Worm (Caenorhabditis elegans) whole organism, early embryonic: ENCODE results near the gene nhr-18.

Experiments used
- B0310.2 ChIP-seq: sonication (generic microtip); optimal IDR thresholded peaks from 2 replicates; lab custom pipeline; 2016; ENCODE audit warnings: mild to moderate bottlenecking, missing genetic modification characterization, missing compliant biosample characterization
- F13C5.2 ChIP-seq: sonication (generic microtip); optimal IDR thresholded peaks from 2 replicates; lab custom pipeline; 2017; ENCODE audit warnings: mild to moderate bottlenecking, missing genetic modification characterization, inconsistent platforms, missing compliant biosample characterization
- aly-1 ChIP-seq: sonication (generic microtip); optimal IDR thresholded peaks from 2 replicates; lab custom pipeline; 2016; ENCODE audit warnings: missing genetic modification characterization, missing compliant biosample characterization
- ama-1 ChIP-seq: fragments of 150-350 bp; optimal IDR thresholded peaks from 2 replicates; lab custom pipeline; 2014
- ceh-13 ChIP-seq: fragments of 200-800 bp; sonication (Bioruptor generic); optimal IDR thresholded peaks from 2 replicates; lab custom pipeline; 2018; ENCODE audit warnings: mild to moderate bottlenecking, missing genetic modification characterization, missing compliant biosample characterization
- ceh-36 ChIP-seq: sonication (generic microtip); optimal IDR thresholded peaks from 2 replicates; lab custom pipeline; 2016; ENCODE audit warnings: missing genetic modification characterization, inconsistent platforms, missing compliant biosample characterization
- ets-7 ChIP-seq: sonication (generic microtip); optimal IDR thresholded peaks from 2 replicates; lab custom pipeline; 2016; ENCODE audit warnings: missing genotype, missing genetic modification characterization, missing compliant biosample characterization
- flt-1 ChIP-seq: fragments of 200-800 bp; sonication (Bioruptor generic); IDR thresholded peaks from 2 replicates; pipeline ENCODE4 v1.3.6; 2022; ENCODE audit warnings: missing genetic modification characterization, missing compliant biosample characterization
- hmbx-1 ChIP-seq: sonication (generic microtip); optimal IDR thresholded peaks from 2 replicates; lab custom pipeline; 2016; ENCODE audit warnings: mild to moderate bottlenecking, missing genetic modification characterization, missing compliant biosample characterization
- hmg-4 ChIP-seq: fragments of 200-800 bp; sonication (Bioruptor generic); optimal IDR thresholded peaks from 2 replicates; lab custom pipeline; 2018; ENCODE audit warnings: mild to moderate bottlenecking, missing genetic modification characterization, missing compliant biosample characterization
- hnd-1 ChIP-seq: sonication (generic microtip); optimal IDR thresholded peaks from 2 replicates; lab custom pipeline; 2016; ENCODE audit warnings: missing genetic modification characterization, missing compliant biosample characterization
- pes-1 ChIP-seq: fragments of 200-800 bp; sonication (Bioruptor generic); IDR thresholded peaks from 2 replicates; pipeline ENCODE4 v1.3.6; 2022; ENCODE audit warnings: missing genetic modification reagents, missing genetic modification characterization, missing compliant biosample characterization
- scrt-1 ChIP-seq: fragments of 200-800 bp; sonication (Bioruptor generic); IDR thresholded peaks from 2 replicates; pipeline ENCODE4 v1.3.6; 2022; ENCODE audit warnings: missing genetic modification characterization, missing compliant biosample characterization
- sea-1 ChIP-seq: fragments of 200-800 bp; sonication (Bioruptor generic); conservative IDR thresholded peaks from 2 replicates; pipeline ENCODE4 v1.3.6; 2022; ENCODE audit warnings: missing genetic modification characterization, missing compliant biosample characterization
- tbx-11 ChIP-seq: fragments of 200-800 bp; sonication (Bioruptor generic); IDR thresholded peaks from 2 replicates; pipeline ENCODE4 v1.3.6; 2022; ENCODE audit warnings: missing genetic modification characterization, missing compliant biosample characterization
- tbx-37 ChIP-seq: fragments of 200-800 bp; sonication (Bioruptor generic); conservative IDR thresholded peaks from 2 replicates; pipeline ENCODE4 v1.3.6; 2022; ENCODE audit warnings: missing genetic modification reagents, missing genetic modification characterization, missing compliant biosample characterization
- tra-4 ChIP-seq: sonication (generic microtip); optimal IDR thresholded peaks from 2 replicates; lab custom pipeline; 2017; ENCODE audit warnings: missing genetic modification characterization, missing compliant biosample characterization

nhr-18 gene

DNA sequence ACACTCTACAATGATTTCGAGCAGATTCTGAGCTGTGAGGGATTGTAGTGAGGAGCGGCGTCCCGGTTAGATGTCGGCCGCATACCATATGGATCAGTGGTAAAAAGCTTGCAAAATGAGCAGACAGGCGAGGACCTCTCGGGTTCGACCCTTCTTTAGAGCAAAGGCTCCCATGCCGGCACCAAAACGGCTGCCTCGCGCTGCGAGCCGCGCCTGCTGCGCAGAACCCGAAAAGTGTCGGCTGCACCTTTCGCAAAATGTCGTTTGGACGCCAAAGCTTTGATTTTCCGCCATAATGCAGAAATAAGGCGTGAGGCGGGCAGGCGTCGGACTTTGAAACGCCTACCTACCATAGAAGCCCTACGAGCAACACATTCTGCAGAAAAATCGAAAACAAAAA is 36.6 kb upstream of the nhr-18 start:
- no peak for TF ChIP-seq tbx-11 (GFP tag; lab: Robert Waterston, UW)
- TF ChIP-seq B0310.2 (tag; lab: Kevin White, UChicago) = no peak
- no peak for TF ChIP-seq scrt-1
- TF ChIP-seq hmbx-1 = no peak
- TF ChIP-seq ets-7 (tag; lab: Kevin White, UChicago) = no peak
- TF ChIP-seq sea-1 (GFP tag; lab: Robert Waterston, UW) = no peak
- no peak for TF ChIP-seq ama-1 (lab: Kevin White, UChicago)
- TF ChIP-seq ceh-13 (GFP tag; lab: Kevin White, UChicago) = no peak
- no peak for TF ChIP-seq F13C5.2 (tag; lab: Kevin White, UChicago)
- TF ChIP-seq flt-1 (GFP tag; lab: Robert Waterston, UW) = no peak
- no peak for TF ChIP-seq hmg-4 (GFP tag; lab: Kevin White, UChicago)

ce11 chrV:2191122-2191521 is 35.9 kb upstream of the nhr-18 start, which contains the start of gene srbc-42:
srbc-42 (minus strand) TSS chrV:2191222.
- TF ChIP-seq aly-1 (no peak), ama-1 (lab: Kevin White, UChicago) (no peak), scrt-1 (no peak), tbx-37 (no peak), F13C5.2 (tag; lab: Kevin White, UChicago) (no peak), flt-1 (GFP tag; lab: Robert Waterston, UW) (no peak), pes-1 (no peak), hmbx-1 (no peak), B0310.2 (tag; lab: Kevin White, UChicago) (no peak), tra-4 (tag; lab: Kevin White, UChicago) (no peak), ceh-13 (GFP tag; lab: Kevin White, UChicago) (no peak), sea-1 (GFP tag; lab: Robert Waterston, UW) (no peak)

DNA sequence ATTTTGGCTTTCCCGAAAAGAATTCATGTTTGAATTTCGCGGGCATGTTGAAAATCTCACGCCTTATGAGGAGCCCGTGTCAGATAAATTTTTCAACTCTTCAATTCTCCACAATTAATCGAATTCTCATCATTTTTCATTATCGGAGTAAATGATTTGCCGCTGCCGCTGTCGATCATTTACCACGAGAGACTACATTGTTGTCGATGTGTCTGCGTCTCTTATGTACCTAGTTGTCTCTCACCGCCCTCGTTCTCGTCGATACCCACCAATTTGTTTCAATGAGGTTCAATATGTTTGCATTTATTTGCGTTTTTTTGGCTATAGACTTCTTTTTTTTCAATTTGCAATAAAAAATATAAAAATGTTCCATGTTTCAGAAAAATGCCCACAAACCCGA is 34.9 kb upstream of the nhr-18 start, which contains the start of gene nhr-13:
TSS of gene nhr-13 (plus strand) at position 369 of the 400 bp plus-strand sequence.
- no peak for TF ChIP-seq hnd-1 (tag; lab: Kevin White, UChicago)
- no peak for TF ChIP-seq tra-4 (tag; lab: Kevin White, UChicago)
- no peak for TF ChIP-seq ceh-36
- no peak for TF ChIP-seq ceh-13 (GFP tag; lab: Kevin White, UChicago)
- no peak for TF ChIP-seq pes-1

DNA sequence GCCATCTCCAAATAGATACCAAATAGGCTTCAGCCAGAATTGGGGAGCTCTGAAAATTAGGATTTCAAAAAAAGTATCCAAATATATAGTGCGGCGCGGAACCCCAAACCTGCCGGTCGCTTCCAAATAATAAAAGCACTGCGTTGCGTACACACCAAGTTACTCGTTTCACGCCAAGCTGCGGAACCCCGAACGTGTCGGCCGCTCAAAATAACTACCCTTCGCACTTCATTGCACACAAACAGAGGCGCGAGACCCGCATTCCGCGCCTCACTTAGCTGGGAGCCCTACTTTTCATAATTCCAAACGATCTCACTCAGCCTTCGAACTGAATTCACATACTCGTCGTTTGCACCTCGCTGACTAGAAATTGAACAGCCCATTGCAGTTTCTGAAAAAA is 27.4 kb upstream of the nhr-18 start:
- TF ChIP-seq sea-1 (GFP tag; lab: Robert Waterston, UW) (no peak), aly-1 (no peak), tra-4 (tag; lab: Kevin White, UChicago) (no peak), B0310.2 (tag; lab: Kevin White, UChicago) (no peak), F13C5.2 (tag; lab: Kevin White, UChicago) (no peak), tbx-37 (no peak), hnd-1 (tag; lab: Kevin White, UChicago) (no peak), hmg-4 (GFP tag; lab: Kevin White, UChicago) (no peak), flt-1 (GFP tag; lab: Robert Waterston, UW) (no peak), pes-1 (no peak), hmbx-1 (no peak), tbx-11 (GFP tag; lab: Robert Waterston, UW) (no peak), ets-7 (tag; lab: Kevin White, UChicago) (no peak), ama-1 (lab: Kevin White, UChicago) (no peak), ceh-36 (no peak), ceh-13 (GFP tag; lab: Kevin White, UChicago) (no peak), scrt-1 (no peak)

- TF ChIP-seq tbx-37 (no peak), tbx-11 (GFP tag; lab: Robert Waterston, UW) (no peak), tra-4 (tag; lab: Kevin White, UChicago) (no peak), ama-1 (lab: Kevin White, UChicago) (no peak), hnd-1 (tag; lab: Kevin White, UChicago) (no peak), flt-1 (GFP tag; lab: Robert Waterston, UW) (no peak), hmg-4 (GFP tag; lab: Kevin White, UChicago) (no peak), aly-1 (no peak), scrt-1 (no peak), ceh-13 (GFP tag; lab: Kevin White, UChicago) (no peak), B0310.2 (tag; lab: Kevin White, UChicago) (no peak), ceh-36 (no peak), pes-1 (no peak), F13C5.2 (tag; lab: Kevin White, UChicago) (no peak), sea-1 (GFP tag; lab: Robert Waterston, UW) (no peak), hmbx-1 (no peak)
Observed at ce11 chrV:2200402-2200801, 26.6 kb upstream of the nhr-18 start.

DNA sequence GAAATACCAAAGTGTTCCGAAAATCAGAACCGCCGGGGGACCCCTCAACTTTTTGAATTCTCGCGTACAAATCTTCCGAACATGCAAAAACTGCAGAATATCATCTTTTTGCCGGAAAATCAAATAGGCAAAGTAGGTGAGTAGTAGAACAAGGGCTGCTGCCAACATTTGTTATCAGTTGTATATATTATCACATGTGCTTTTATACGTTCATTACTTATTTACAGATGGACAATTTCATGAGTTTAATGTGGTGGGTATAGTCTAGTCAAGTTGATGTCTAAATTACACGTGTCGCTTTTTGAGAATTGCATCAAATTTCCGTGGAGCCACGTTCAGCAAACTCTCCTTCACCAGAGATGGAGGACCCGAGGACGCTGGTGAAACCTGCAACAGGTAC is 25.8 kb upstream of the nhr-18 start, which contains the start of gene cyp-32B1:
TSS of gene cyp-32B1 (minus strand) at position 176 of the 400 bp plus-strand sequence.
- TF ChIP-seq ets-7 (tag; lab: Kevin White, UChicago) = no peak
- no peak for TF ChIP-seq ama-1 (lab: Kevin White, UChicago)
- no peak for TF ChIP-seq ceh-36
- TF ChIP-seq scrt-1 = no peak
- no peak for TF ChIP-seq ceh-13 (GFP tag; lab: Kevin White, UChicago)
- no peak for TF ChIP-seq hmbx-1
- no peak for TF ChIP-seq sea-1 (GFP tag; lab: Robert Waterston, UW)
- TF ChIP-seq tbx-11 (GFP tag; lab: Robert Waterston, UW) = no peak
- no peak for TF ChIP-seq F13C5.2 (tag; lab: Kevin White, UChicago)
- TF ChIP-seq B0310.2 (tag; lab: Kevin White, UChicago) = no peak
- TF ChIP-seq tra-4 (tag; lab: Kevin White, UChicago) = no peak
- TF ChIP-seq flt-1 (GFP tag; lab: Robert Waterston, UW) = no peak
- TF ChIP-seq aly-1 = no peak
- no peak for TF ChIP-seq hmg-4 (GFP tag; lab: Kevin White, UChicago)
- no peak for TF ChIP-seq hnd-1 (tag; lab: Kevin White, UChicago)

- TF ChIP-seq ceh-36 (no peak), hmbx-1 (no peak), ceh-13 (GFP tag; lab: Kevin White, UChicago) (no peak), sea-1 (GFP tag; lab: Robert Waterston, UW) (no peak), ama-1 (lab: Kevin White, UChicago) (no peak), flt-1 (GFP tag; lab: Robert Waterston, UW) (no peak), pes-1 (no peak), B0310.2 (tag; lab: Kevin White, UChicago) (no peak), scrt-1 (no peak), tbx-37 (no peak), ets-7 (tag; lab: Kevin White, UChicago) (no peak), hnd-1 (tag; lab: Kevin White, UChicago) (no peak), aly-1 (no peak)
Observed at ce11 chrV:2204080-2204479, 22.9 kb upstream of the nhr-18 start, which contains the start of gene cyp-33C12. cyp-33C12 (minus strand) TSS chrV:2204400.
